Fruit fly (Drosophila melanogaster) S2 (cell line): ENCODE data around the gene brat.

Experiments used
- CG8478 ChIP-seq: fragments of >200 bp; optimal IDR thresholded peaks from 2 replicates; lab custom pipeline; 2018
- CTCF ChIP-seq, 2 experiments: fragments of >200 bp; optimal IDR thresholded peaks; 2 replicates each; lab custom pipeline; 2018

DNA sequence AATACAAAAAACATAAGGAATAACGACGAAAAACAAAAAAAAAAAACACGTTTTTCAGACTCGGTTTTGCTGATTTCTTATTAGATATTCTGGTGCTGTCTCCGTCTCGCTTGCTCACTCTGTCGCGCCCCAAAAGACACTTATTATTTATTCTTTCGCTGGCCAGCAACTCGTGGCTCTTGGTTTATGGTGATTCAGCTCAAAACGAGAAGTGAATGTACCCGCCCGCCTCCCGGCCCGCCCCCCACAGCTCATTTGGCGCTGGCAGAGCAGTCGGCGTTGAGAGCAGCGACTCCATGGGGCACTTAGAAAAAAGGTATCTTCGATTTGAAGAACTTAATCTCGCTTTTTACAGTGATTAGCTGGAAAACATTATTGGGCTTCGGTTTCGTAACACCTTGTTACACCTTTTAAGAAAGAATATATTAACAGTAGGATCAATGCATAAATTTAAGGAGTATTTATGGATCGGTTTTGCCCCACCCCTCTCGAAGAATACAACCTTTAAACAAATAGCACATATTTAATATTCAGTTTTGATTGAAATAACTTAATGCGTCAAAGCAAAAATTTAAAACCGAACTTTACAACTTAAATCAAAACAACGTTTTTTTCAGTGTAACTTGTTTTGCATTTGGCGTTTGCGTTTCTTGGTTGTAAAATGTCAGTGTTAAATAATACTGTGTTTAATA is 8.0 kb downstream of the brat start:
- no peak for TF ChIP-seq CG8478 (lab: Kevin White, UChicago)
- TF ChIP-seq CTCF (optimal IDR thresholded peaks at IDR 0.05; lab: Kevin White, UChicago), result no peak
